Worm (Caenorhabditis elegans) whole organism, L4 larva: ENCODE data around the gene F11A5.17.

ENCODE experiments used
- D1046.2 ChIP-seq: fragments of 200-800 bp; sonication (Bioruptor generic); IDR thresholded peaks from 2 replicates; pipeline ENCODE4 v1.3.6; 2022; ENCODE audit warnings: missing genetic modification characterization, missing compliant biosample characterization
- F10B5.3 ChIP-seq: sonication (generic microtip); optimal IDR thresholded peaks from 2 replicates; lab custom pipeline; 2016; ENCODE audit warnings: mild to moderate bottlenecking, missing genetic modification characterization, missing compliant biosample characterization
- F26F4.8 ChIP-seq: fragments of 200-800 bp; sonication (Bioruptor generic); conservative IDR thresholded peaks from 2 replicates; pipeline ENCODE4 v1.3.6; 2022; ENCODE audit warnings: missing genetic modification characterization, missing compliant biosample characterization
- F44E2.7 ChIP-seq: fragments of 200-800 bp; sonication (Bioruptor generic); IDR thresholded peaks from 2 replicates; pipeline ENCODE4 v2.1.2; 2022; ENCODE audit warnings: missing genetic modification characterization, missing compliant biosample characterization
- R02D3.7 ChIP-seq: fragments of 150-350 bp; sonication (generic microtip); optimal IDR thresholded peaks from 3 replicates; lab custom pipeline; 2014; ENCODE audit warnings: missing biosample characterization, missing genetic modification characterization
- aly-2 ChIP-seq: sonication (generic microtip); optimal IDR thresholded peaks from 2 replicates; lab custom pipeline; 2018; ENCODE audit warnings: missing biosample characterization, missing genetic modification characterization
- ama-1 ChIP-seq: fragments of 150-350 bp; optimal IDR thresholded peaks from 2 replicates; lab custom pipeline; 2014; ENCODE audit warnings: inconsistent platforms, mixed read lengths
- attf-4 ChIP-seq: sonication (generic microtip); optimal IDR thresholded peaks from 3 replicates; lab custom pipeline; 2017; ENCODE audit warnings: missing biosample characterization, missing genetic modification characterization
- ceh-32 ChIP-seq: sonication (generic microtip); optimal IDR thresholded peaks from 2 replicates; lab custom pipeline; 2016; ENCODE audit warnings: mild to moderate bottlenecking, missing genetic modification characterization, missing compliant biosample characterization; ENCODE audit not compliant: poor library complexity
- ceh-62 ChIP-seq: sonication (generic microtip); optimal IDR thresholded peaks from 2 replicates; lab custom pipeline; 2017; ENCODE audit warnings: missing biosample characterization, missing genetic modification characterization
- ceh-82 ChIP-seq: sonication (generic microtip); optimal IDR thresholded peaks from 2 replicates; lab custom pipeline; 2017; ENCODE audit warnings: missing biosample characterization, missing genetic modification characterization
- ces-1 ChIP-seq: fragments of 150-350 bp; sonication (generic microtip); optimal IDR thresholded peaks from 4 replicates; lab custom pipeline; 2014; ENCODE audit warnings: missing biosample characterization, missing genetic modification reagents, missing genetic modification characterization
- ctbp-1 ChIP-seq: fragments of 200-800 bp; sonication (Bioruptor generic); IDR thresholded peaks from 2 replicates; pipeline ENCODE4 v1.3.6; 2022; ENCODE audit warnings: missing genetic modification reagents, missing genetic modification characterization, missing compliant biosample characterization
- daf-8 ChIP-seq: fragments of 200-800 bp; sonication (Bioruptor generic); IDR thresholded peaks from 2 replicates; pipeline ENCODE4 v1.3.6; 2022; ENCODE audit warnings: missing genetic modification characterization, missing compliant biosample characterization
- dmd-9 ChIP-seq: fragments of 200-800 bp; sonication (Bioruptor generic); IDR thresholded peaks from 2 replicates; pipeline ENCODE4 v1.3.6; 2022; ENCODE audit warnings: missing genetic modification reagents, missing genetic modification characterization, missing compliant biosample characterization
- dve-1 ChIP-seq: sonication (generic microtip); optimal IDR thresholded peaks from 2 replicates; lab custom pipeline; 2017; ENCODE audit warnings: antibody characterized with exemption, mild to moderate bottlenecking, missing genetic modification characterization, missing compliant biosample characterization; ENCODE audit not compliant: insufficient read depth
- egl-43 ChIP-seq: fragments of 200-800 bp; sonication (Bioruptor generic); IDR thresholded peaks from 2 replicates; pipeline ENCODE4 v1.3.6; 2022; ENCODE audit warnings: missing genetic modification reagents, missing genetic modification characterization, missing compliant biosample characterization
- fkh-10 ChIP-seq: fragments of 150-350 bp; optimal IDR thresholded peaks from 2 replicates; lab custom pipeline; 2014; ENCODE audit warnings: missing biosample characterization, missing genetic modification reagents, missing genetic modification characterization
- fos-1 ChIP-seq: fragments of 150-350 bp; optimal IDR thresholded peaks from 2 replicates; lab custom pipeline; 2014; ENCODE audit warnings: missing biosample characterization, missing genetic modification characterization
- hif-1 ChIP-seq, 2 experiments: sonication (generic microtip); optimal IDR thresholded peaks; 2 replicates each; lab custom pipeline; 2016 to 2017; ENCODE audit warnings: missing compliant biosample characterization in 2 of 2, missing genetic modification characterization in 2 of 2, missing genetic modification reagents in 2 of 2, missing genotype in 2 of 2, mild to moderate bottlenecking in 1 of 2
- hlh-11 ChIP-seq: fragments of 200-800 bp; sonication (Bioruptor generic); optimal IDR thresholded peaks from 2 replicates; lab custom pipeline; 2018; ENCODE audit warnings: mild to moderate bottlenecking, missing genetic modification characterization, missing compliant biosample characterization
- hmg-1.1 ChIP-seq: fragments of 200-800 bp; sonication (Bioruptor generic); IDR thresholded peaks from 2 replicates; pipeline ENCODE4 v1.3.6; 2022; ENCODE audit warnings: missing genetic modification reagents, missing genetic modification characterization, missing compliant biosample characterization
- lin-38 ChIP-seq: fragments of 200-800 bp; sonication (Bioruptor generic); IDR thresholded peaks from 2 replicates; pipeline ENCODE4 v1.3.6; 2022; ENCODE audit warnings: missing genetic modification reagents, missing genetic modification characterization, missing compliant biosample characterization
- madf-9 ChIP-seq: fragments of 200-800 bp; sonication (Bioruptor generic); conservative IDR thresholded peaks from 2 replicates; pipeline ENCODE4 v1.3.6; 2022; ENCODE audit warnings: missing genetic modification reagents, missing genetic modification characterization, missing compliant biosample characterization
- mdl-1 ChIP-seq, 2 experiments: fragments of 150-350 bp in 1 of 2; sonication (generic microtip) in 1 of 2; optimal IDR thresholded peaks; 2 replicates each; lab custom pipeline; 2014 to 2017; ENCODE audit warnings: missing biosample characterization in 2 of 2, missing genetic modification characterization in 2 of 2
- nhr-10 ChIP-seq: fragments of 150-350 bp; optimal IDR thresholded peaks from 2 replicates; lab custom pipeline; 2014; ENCODE audit warnings: missing biosample characterization, missing genetic modification characterization
- nhr-237 ChIP-seq: sonication (generic microtip); optimal IDR thresholded peaks from 2 replicates; lab custom pipeline; 2017; ENCODE audit warnings: missing biosample characterization, missing genetic modification characterization
- nhr-28 ChIP-seq: fragments of 150-350 bp; optimal IDR thresholded peaks from 2 replicates; lab custom pipeline; 2014; ENCODE audit warnings: missing biosample characterization, missing genetic modification characterization
- nhr-42 ChIP-seq: fragments of 200-800 bp; sonication (Bioruptor generic); IDR thresholded peaks from 2 replicates; pipeline ENCODE4 v1.3.6; 2022; ENCODE audit warnings: missing genetic modification characterization, missing compliant biosample characterization
- nhr-6 ChIP-seq: fragments of 150-350 bp; optimal IDR thresholded peaks from 2 replicates; lab custom pipeline; 2014; ENCODE audit warnings: missing biosample characterization, missing genetic modification characterization
- nhr-77 ChIP-seq: fragments of 150-350 bp; optimal IDR thresholded peaks from 2 replicates; lab custom pipeline; 2014; ENCODE audit warnings: missing biosample characterization, missing genetic modification characterization
- pha-4 ChIP-seq, 2 experiments: fragments of 150-350 bp in 1 of 2; fragments of 200-800 bp in 1 of 2; sonication (Bioruptor generic) in 1 of 2; IDR thresholded peaks in 1 of 2; optimal IDR thresholded peaks in 1 of 2; 2 replicates each; pipeline versions ENCODE4 v1.3.6 to Lab custom; 2014 to 2022; ENCODE audit warnings: missing genetic modification characterization in 2 of 2, missing genetic modification reagents in 2 of 2, missing biosample characterization in 1 of 2, missing compliant biosample characterization in 1 of 2
- pqm-1 ChIP-seq: sonication (generic microtip); optimal IDR thresholded peaks from 2 replicates; lab custom pipeline; 2017; ENCODE audit warnings: missing biosample characterization, missing genetic modification characterization
- saeg-2 ChIP-seq: fragments of 200-800 bp; sonication (Bioruptor generic); IDR thresholded peaks from 2 replicates; pipeline ENCODE4 v1.3.6; 2022; ENCODE audit warnings: missing genetic modification reagents, missing genetic modification characterization, missing compliant biosample characterization
- sdz-12 ChIP-seq: fragments of 200-800 bp; sonication (Bioruptor generic); optimal IDR thresholded peaks from 2 replicates; lab custom pipeline; 2018; ENCODE audit warnings: mild to moderate bottlenecking, missing genetic modification characterization, missing compliant biosample characterization
- snpc-4 ChIP-seq: fragments of 150-350 bp; optimal IDR thresholded peaks from 2 replicates; lab custom pipeline; 2014; ENCODE audit warnings: missing biosample characterization, missing genetic modification characterization
- tag-97 ChIP-seq: fragments of 200-800 bp; sonication (Bioruptor generic); IDR thresholded peaks from 2 replicates; pipeline ENCODE4 v1.3.6; 2022; ENCODE audit warnings: missing genetic modification characterization, missing compliant biosample characterization
- unc-39 ChIP-seq: sonication (generic microtip); optimal IDR thresholded peaks from 2 replicates; lab custom pipeline; 2017; ENCODE audit warnings: missing biosample characterization, missing genetic modification characterization
- zag-1 ChIP-seq: fragments of 150-350 bp; optimal IDR thresholded peaks from 2 replicates; lab custom pipeline; 2014; ENCODE audit warnings: missing biosample characterization, missing genetic modification characterization
- zip-11 ChIP-seq: fragments of 200-800 bp; sonication (Bioruptor generic); IDR thresholded peaks from 2 replicates; pipeline ENCODE4 v1.3.6; 2022; ENCODE audit warnings: missing genetic modification characterization, missing compliant biosample characterization
- zip-2 ChIP-seq: fragments of 150-350 bp; optimal IDR thresholded peaks from 2 replicates; lab custom pipeline; 2014; ENCODE audit warnings: missing biosample characterization, missing genetic modification characterization
- ztf-7 ChIP-seq: fragments of 150-350 bp; optimal IDR thresholded peaks from 2 replicates; lab custom pipeline; 2014; ENCODE audit warnings: missing biosample characterization, missing genetic modification characterization

F11A5.17 gene

ce11 chrV:16237223-16237622 lies 35.4 kb downstream of the F11A5.17 start, which contains the start of gene F21H7.5:
Gene F21H7.5 (plus strand): TSS chrV:16237523.
- TF ChIP-seq ctbp-1 (GFP tag; lab: Robert Waterston, UW), result no peak
- no peak for TF ChIP-seq pha-4 (GFP tag; IDR thresholded peaks at IDR 0.05; lab: Robert Waterston, UW)
- TF ChIP-seq pha-4 (tag; optimal IDR thresholded peaks at IDR 0.05; lab: Kevin White, UChicago), result no peak
- no peak for TF ChIP-seq snpc-4 (tag; lab: Kevin White, UChicago)
- no peak for TF ChIP-seq egl-43 (GFP tag; lab: Robert Waterston, UW)
- no peak for TF ChIP-seq ama-1
- no peak for TF ChIP-seq nhr-42 (GFP tag; lab: Robert Waterston, UW)
- no peak for TF ChIP-seq fos-1 (tag; lab: Kevin White, UChicago)
- no peak for TF ChIP-seq nhr-77 (tag; lab: Kevin White, UChicago)
- no peak for TF ChIP-seq F10B5.3 (tag; lab: Kevin White, UChicago)
- TF ChIP-seq nhr-28 (tag; lab: Kevin White, UChicago), result no peak
- no peak for TF ChIP-seq madf-9 (GFP tag; lab: Robert Waterston, UW)
- TF ChIP-seq fkh-10 (GFP tag; lab: Kevin White, UChicago), result no peak
- TF ChIP-seq lin-38 (GFP tag; lab: Robert Waterston, UW), result no peak
- no peak for TF ChIP-seq zip-2 (tag; lab: Kevin White, UChicago)
- no peak for TF ChIP-seq hlh-11 (tag; lab: Kevin White, UChicago)
- no peak for TF ChIP-seq F44E2.7 (GFP tag; lab: Robert Waterston, UW)
- TF ChIP-seq aly-2 (tag; lab: Kevin White, UChicago), result no peak

- TF ChIP-seq daf-8 (no peak), ces-1 (no peak), unc-39 (no peak), nhr-237 (no peak), hmg-1.1 (GFP tag; lab: Robert Waterston, UW) (no peak), D1046.2 (no peak), ceh-62 (tag; lab: Kevin White, UChicago) (no peak)
These were observed 42.2 kb downstream of the F11A5.17 start, which contains the start of gene srh-104 for ce11 chrV:16244078-16244477. Gene srh-104 (minus strand): TSS chrV:16244178.

ce11 chrV:16246579-16246978 lies 44.7 kb downstream of the F11A5.17 start, which contains the start of gene srh-95:
Gene srh-95 (plus strand): TSS chrV:16246879.
- TF ChIP-seq pqm-1 (tag; lab: Kevin White, UChicago) (no peak), mdl-1 (tag; optimal IDR thresholded peaks at IDR 0.05; lab: Kevin White, UChicago) (no peak), lin-38 (GFP tag; lab: Robert Waterston, UW) (no peak), pha-4 (GFP tag; IDR thresholded peaks at IDR 0.05; lab: Robert Waterston, UW) (no peak), pha-4 (tag; optimal IDR thresholded peaks at IDR 0.05; lab: Kevin White, UChicago) (no peak), ztf-7 (tag; lab: Kevin White, UChicago) (no peak), ceh-32 (no peak), nhr-6 (tag; lab: Kevin White, UChicago) (no peak), ceh-82 (tag; lab: Kevin White, UChicago) (no peak)
- TF ChIP-seq, all 104 proteins: peak for 0

ce11 chrV:16249105-16249504 lies 47.3 kb downstream of the F11A5.17 start:
- TF ChIP-seq zag-1 (tag; lab: Kevin White, UChicago) (no peak), sdz-12 (no peak), nhr-42 (GFP tag; lab: Robert Waterston, UW) (no peak), tag-97 (GFP tag; lab: Robert Waterston, UW) (no peak), snpc-4 (tag; lab: Kevin White, UChicago) (no peak), hif-1 (tag; optimal IDR thresholded peaks at IDR 0.05; lab: Kevin White, UChicago) (no peak), nhr-10 (tag; lab: Kevin White, UChicago) (no peak), dmd-9 (GFP tag; lab: Robert Waterston, UW) (no peak), F26F4.8 (no peak), attf-4 (no peak), zip-11 (GFP tag; lab: Robert Waterston, UW) (no peak), dve-1 (tag; lab: Kevin White, UChicago) (no peak), saeg-2 (no peak), ctbp-1 (GFP tag; lab: Robert Waterston, UW) (no peak), ces-1 (no peak), ztf-7 (tag; lab: Kevin White, UChicago) (no peak), R02D3.7 (tag; lab: Kevin White, UChicago) (no peak)
